Fruit fly (Drosophila melanogaster) whole organism, embryonic: ENCODE data around the gene Prim2.

Source experiments
- ATbp ChIP-seq: fragments of 200-800 bp; sonication (Bioruptor generic); optimal IDR thresholded peaks from 2 replicates; lab custom pipeline; 2017; ENCODE audit warnings: missing biosample characterization, mild to moderate bottlenecking, missing genetic modification characterization, missing genetic modification reagents
- Awh ChIP-seq: fragments of 200-800 bp; sonication (Bioruptor generic); IDR thresholded peaks from 2 replicates; pipeline ENCODE4, ENCODE4 v1.3.6; 2022; ENCODE audit warnings: missing biosample characterization, missing genetic modification characterization
- Bdp1 ChIP-seq: fragments of 200-800 bp; sonication (Bioruptor generic); optimal IDR thresholded peaks from 3 replicates; lab custom pipeline; 2016; ENCODE audit warnings: missing biosample characterization, missing genetic modification characterization
- Bteb2 ChIP-seq: fragments of 200-800 bp; sonication (Bioruptor generic); optimal IDR thresholded peaks from 2 replicates; lab custom pipeline; 2016; ENCODE audit warnings: missing biosample characterization, missing genetic modification characterization
- C15 ChIP-seq: fragments of 200-800 bp; sonication (Bioruptor generic); IDR thresholded peaks from 3 replicates; pipeline ENCODE4 v1.3.6; 2022; ENCODE audit warnings: missing biosample characterization, missing genetic modification characterization
- CG10959 ChIP-seq: fragments of 200-800 bp; sonication (Bioruptor generic); IDR thresholded peaks from 2 replicates; pipeline ENCODE4 v1.3.6; 2022; ENCODE audit warnings: missing biosample characterization, missing genetic modification characterization
- CG13287 ChIP-seq: fragments of 200-800 bp; sonication (Bioruptor generic); IDR thresholded peaks from 2 replicates; pipeline ENCODE4 v1.3.6; 2022; ENCODE audit warnings: missing biosample characterization, missing genetic modification characterization; ENCODE audit not compliant: partially characterized antibody
- CG13775 ChIP-seq: fragments of 200-800 bp; sonication (Bioruptor generic); optimal IDR thresholded peaks from 3 replicates; lab custom pipeline; 2017; ENCODE audit warnings: missing biosample characterization, mild to moderate bottlenecking, missing genetic modification characterization
- CG14050 ChIP-seq: fragments of 200-800 bp; sonication (Bioruptor generic); IDR thresholded peaks from 3 replicates; pipeline ENCODE4 v1.3.6; 2022; ENCODE audit warnings: missing biosample characterization, missing genetic modification characterization
- CG14965 ChIP-seq: fragments of 200-800 bp; sonication (Bioruptor generic); optimal IDR thresholded peaks from 2 replicates; lab custom pipeline; 2016; ENCODE audit warnings: missing biosample characterization, missing genetic modification characterization, borderline replicate concordance
- CG17568 ChIP-seq: fragments of 200-800 bp; sonication (Bioruptor generic); optimal IDR thresholded peaks from 2 replicates; lab custom pipeline; 2018; ENCODE audit warnings: missing biosample characterization, mild to moderate bottlenecking, missing genetic modification characterization, moderate library complexity
- CG17802 ChIP-seq: fragments of 200-800 bp; sonication (Bioruptor generic); optimal IDR thresholded peaks from 2 replicates; lab custom pipeline; 2018; ENCODE audit warnings: missing biosample characterization, mild to moderate bottlenecking, missing genetic modification characterization, moderate library complexity
- CG2120 ChIP-seq: fragments of 200-800 bp; sonication (Bioruptor generic); optimal IDR thresholded peaks from 3 replicates; lab custom pipeline; 2016; ENCODE audit warnings: missing biosample characterization, missing genetic modification characterization
- CG2129 ChIP-seq: fragments of 200-800 bp; sonication (Bioruptor generic); IDR thresholded peaks from 2 replicates; pipeline ENCODE4 v1.3.6; 2022; ENCODE audit warnings: missing biosample characterization, missing genetic modification characterization; ENCODE audit not compliant: partially characterized antibody
- CG31224 ChIP-seq: fragments of 200-800 bp; sonication (Bioruptor generic); IDR thresholded peaks from 2 replicates; pipeline ENCODE4 v1.3.6; 2022; ENCODE audit warnings: missing biosample characterization, missing genetic modification characterization
- CG32532 ChIP-seq: fragments of 200-800 bp; sonication (Bioruptor generic); IDR thresholded peaks from 2 replicates; pipeline ENCODE4 v1.3.6; 2022; ENCODE audit warnings: missing biosample characterization, missing genetic modification characterization
- CG34422 ChIP-seq: fragments of 200-800 bp; sonication (Bioruptor generic); IDR thresholded peaks from 3 replicates; pipeline ENCODE4 v1.3.6; 2022; ENCODE audit warnings: missing biosample characterization, missing genetic modification characterization
- CG4424 ChIP-seq: fragments of 200-800 bp; sonication (Bioruptor generic); optimal IDR thresholded peaks from 3 replicates; lab custom pipeline; 2016; ENCODE audit warnings: missing biosample characterization, missing genetic modification characterization
- CG4820 ChIP-seq: fragments of 200-800 bp; sonication (Bioruptor generic); optimal IDR thresholded peaks from 3 replicates; lab custom pipeline; 2016; ENCODE audit warnings: missing biosample characterization, missing genetic modification characterization
- CG7839 ChIP-seq: fragments of 200-800 bp; sonication (Bioruptor generic); optimal IDR thresholded peaks from 3 replicates; lab custom pipeline; 2018; ENCODE audit warnings: missing biosample characterization, mild to moderate bottlenecking, missing genetic modification characterization, moderate library complexity
- CG8478 ChIP-seq: fragments of >200 bp; optimal IDR thresholded peaks from 2 replicates; lab custom pipeline; 2018
- CG9437 ChIP-seq: fragments of 200-800 bp; sonication (Bioruptor generic); optimal IDR thresholded peaks from 2 replicates; lab custom pipeline; 2018; ENCODE audit warnings: missing biosample characterization, mild to moderate bottlenecking, missing genetic modification characterization
- Dbx ChIP-seq: fragments of 200-800 bp; sonication (Bioruptor generic); IDR thresholded peaks from 3 replicates; pipeline ENCODE4 v1.3.6; 2022; ENCODE audit warnings: missing biosample characterization, missing genetic modification characterization
- Dfd ChIP-seq, 2 experiments: fragments of >200 bp; optimal IDR thresholded peaks; 2 replicates each; lab custom pipeline; 2017; ENCODE audit warnings: missing biosample characterization in 2 of 2, missing genetic modification characterization in 2 of 2
- Dip2 ChIP-seq: fragments of 200-800 bp; sonication (Bioruptor generic); IDR thresholded peaks from 2 replicates; pipeline ENCODE4 v1.3.6; 2022; ENCODE audit warnings: missing biosample characterization, missing genetic modification characterization
- Dp ChIP-seq: fragments of 200-800 bp; sonication (Bioruptor generic); optimal IDR thresholded peaks from 2 replicates; lab custom pipeline; 2018; ENCODE audit warnings: missing biosample characterization, mild to moderate bottlenecking, missing genetic modification characterization, moderate library complexity
- E2f2 ChIP-seq: fragments of 200-800 bp; sonication (Bioruptor generic); IDR thresholded peaks from 2 replicates; pipeline ENCODE4 v1.3.6; 2022; ENCODE audit warnings: missing biosample characterization, missing genetic modification characterization
- Eip74EF ChIP-seq, 2 experiments: fragments of 200-800 bp in 1 of 2; fragments of >200 bp in 1 of 2; sonication (Bioruptor generic) in 1 of 2; optimal IDR thresholded peaks; 2 replicates each; lab custom pipeline; 2017 to 2019; ENCODE audit warnings: missing biosample characterization in 2 of 2, missing genetic modification characterization in 2 of 2, mild to moderate bottlenecking in 1 of 2, moderate library complexity in 1 of 2
- Elba2 ChIP-seq: fragments of 200-800 bp; sonication (Bioruptor generic); optimal IDR thresholded peaks from 3 replicates; lab custom pipeline; 2016; ENCODE audit warnings: missing biosample characterization, missing genetic modification characterization
- HLHmδ ChIP-seq: fragments of 200-800 bp; sonication (Bioruptor generic); optimal IDR thresholded peaks from 2 replicates; lab custom pipeline; 2018; ENCODE audit warnings: missing biosample characterization, mild to moderate bottlenecking, missing genetic modification characterization, moderate library complexity
- Hey ChIP-seq: fragments of 200-800 bp; sonication (Bioruptor generic); optimal IDR thresholded peaks from 3 replicates; lab custom pipeline; 2018; ENCODE audit warnings: missing biosample characterization, mild to moderate bottlenecking, missing genetic modification characterization
- HmgD ChIP-seq: fragments of 200-800 bp; sonication (Bioruptor generic); optimal IDR thresholded peaks from 3 replicates; lab custom pipeline; 2016; ENCODE audit warnings: missing biosample characterization, missing genetic modification characterization
- Hr39 ChIP-seq: fragments of >200 bp; optimal IDR thresholded peaks from 2 replicates; lab custom pipeline; 2017
- Mad ChIP-seq: fragments of 200-800 bp; sonication (Bioruptor generic); optimal IDR thresholded peaks from 2 replicates; lab custom pipeline; 2016; ENCODE audit warnings: missing biosample characterization, missing genetic modification characterization
- Myb ChIP-seq: fragments of 200-800 bp; sonication (Bioruptor generic); optimal IDR thresholded peaks from 2 replicates; lab custom pipeline; 2016; ENCODE audit warnings: missing biosample characterization, missing genetic modification characterization
- NK7.1 ChIP-seq: fragments of 200-800 bp; sonication (Bioruptor generic); optimal IDR thresholded peaks from 3 replicates; lab custom pipeline; 2016; ENCODE audit warnings: missing biosample characterization, missing genetic modification characterization
- Optix ChIP-seq: fragments of 200-800 bp; sonication (Bioruptor generic); IDR thresholded peaks from 3 replicates; pipeline ENCODE4 v1.3.6; 2022; ENCODE audit warnings: missing biosample characterization, missing genetic modification characterization
- PHDP ChIP-seq: fragments of 200-800 bp; sonication (Bioruptor generic); optimal IDR thresholded peaks from 3 replicates; lab custom pipeline; 2018; ENCODE audit warnings: missing biosample characterization, mild to moderate bottlenecking, missing genetic modification characterization, moderate library complexity
- Ptx1 ChIP-seq: fragments of 200-800 bp; sonication (Bioruptor generic); IDR thresholded peaks from 2 replicates; pipeline ENCODE4 v1.3.6; 2022; ENCODE audit warnings: missing biosample characterization, missing genetic modification characterization
- Rx ChIP-seq: fragments of 200-800 bp; sonication (Bioruptor generic); IDR thresholded peaks from 2 replicates; pipeline ENCODE4 v1.3.6; 2022; ENCODE audit warnings: missing biosample characterization, missing genetic modification characterization
- Side ChIP-seq: fragments of 200-800 bp; sonication (Bioruptor generic); optimal IDR thresholded peaks from 2 replicates; lab custom pipeline; 2016; ENCODE audit warnings: missing biosample characterization, missing genetic modification characterization
- btn ChIP-seq: fragments of 200-800 bp; sonication (Bioruptor generic); optimal IDR thresholded peaks from 2 replicates; lab custom pipeline; 2016; ENCODE audit warnings: missing biosample characterization, missing genetic modification characterization
- cwo ChIP-seq: fragments of 200-800 bp; sonication (Bioruptor generic); optimal IDR thresholded peaks from 3 replicates; lab custom pipeline; 2017; ENCODE audit warnings: missing biosample characterization, missing genetic modification characterization, mild to moderate bottlenecking, moderate library complexity, missing genetic modification reagents
- dan ChIP-seq: fragments of 200-800 bp; sonication (Bioruptor generic); IDR thresholded peaks from 2 replicates; pipeline ENCODE4 v1.3.6; 2022; ENCODE audit warnings: missing biosample characterization, missing genetic modification characterization
- esg ChIP-seq: fragments of 200-800 bp; sonication (Bioruptor generic); conservative IDR thresholded peaks from 2 replicates; pipeline ENCODE4 v1.3.6; 2022; ENCODE audit warnings: missing biosample characterization, missing genetic modification characterization
- fd102C ChIP-seq: fragments of 200-800 bp; sonication (Bioruptor generic); optimal IDR thresholded peaks from 2 replicates; lab custom pipeline; 2018; ENCODE audit warnings: missing biosample characterization, mild to moderate bottlenecking, missing genetic modification characterization, moderate library complexity
- p53 ChIP-seq: fragments of 200-800 bp; sonication (Bioruptor generic); optimal IDR thresholded peaks from 2 replicates; lab custom pipeline; 2016; ENCODE audit warnings: missing biosample characterization, missing genetic modification characterization
- phol ChIP-seq: fragments of 200-800 bp; sonication (Bioruptor generic); optimal IDR thresholded peaks from 3 replicates; lab custom pipeline; 2018; ENCODE audit warnings: missing biosample characterization, mild to moderate bottlenecking, missing genetic modification characterization, moderate library complexity
- rib ChIP-seq: fragments of 200-800 bp; sonication (Bioruptor generic); IDR thresholded peaks from 2 replicates; pipeline ENCODE4 v1.3.6; 2022; ENCODE audit warnings: missing biosample characterization, missing genetic modification characterization
- salm ChIP-seq: fragments of 200-800 bp; sonication (Bioruptor generic); optimal IDR thresholded peaks from 2 replicates; lab custom pipeline; 2018; ENCODE audit warnings: missing biosample characterization, mild to moderate bottlenecking, missing genetic modification characterization
- sc ChIP-seq, 3 experiments: fragments of >200 bp in 2 of 3; fragments of 200-800 bp in 1 of 3; sonication (Bioruptor generic) in 1 of 3; optimal IDR thresholded peaks; 2 replicates in 2 of 3; 3 replicates in 1 of 3; lab custom pipeline; 2017; ENCODE audit warnings: mild to moderate bottlenecking in 1 of 3, missing biosample characterization in 1 of 3, missing genetic modification characterization in 1 of 3, missing genetic modification reagents in 1 of 3
- sug ChIP-seq: fragments of 200-800 bp; optimal IDR thresholded peaks from 2 replicates; lab custom pipeline; 2019; ENCODE audit warnings: missing biosample characterization, mild to moderate bottlenecking, missing genetic modification characterization, moderate library complexity

The Prim2 gene

dm6 chr3L:20393357-20393756 is 32.0 kb upstream of the Prim2 start, which contains the start of gene CG33969 (continued):
- TF ChIP-seq CG14965 (GFP tag; lab: Kevin White, UChicago) (no peak), esg (GFP tag; lab: Robert Waterston, UW) (no peak), C15 (GFP tag; lab: Robert Waterston, UW) (no peak), sc (optimal IDR thresholded peaks at IDR 0.05; lab: Kevin White, UChicago) (no peak), sc (GFP tag; optimal IDR thresholded peaks at IDR 0.05; lab: Kevin White, UChicago) (no peak), Side (GFP tag; lab: Kevin White, UChicago) (no peak), CG9437 (GFP tag; lab: Kevin White, UChicago) (peak; percentile 58), HmgD (GFP tag; lab: Kevin White, UChicago) (no peak), Dfd (GFP tag; optimal IDR thresholded peaks at IDR 0.05; lab: Kevin White, UChicago) (no peak), Ptx1 (GFP tag; lab: Robert Waterston, UW) (no peak), Elba2 (no peak), CG17568 (GFP tag; lab: Kevin White, UChicago) (no peak), Bteb2 (no peak), cwo (GFP tag; lab: Kevin White, UChicago) (no peak), Dp (GFP tag; lab: Kevin White, UChicago) (peak; percentile 44), HLHmδ (GFP tag; lab: Kevin White, UChicago) (no peak), Myb (peak; percentile 96), CG4424 (GFP tag; lab: Kevin White, UChicago) (no peak), Dip2 (GFP tag; lab: Robert Waterston, UW) (no peak), p53 (GFP tag; lab: Kevin White, UChicago) (no peak), ATbp (no peak), fd102C (no peak), salm (no peak), CG7839 (tag; lab: Kevin White, UChicago) (no peak), PHDP (tag; lab: Kevin White, UChicago) (no peak), btn (GFP tag; lab: Kevin White, UChicago) (no peak), Optix (GFP tag; lab: Robert Waterston, UW) (0 out of 3 replicates have a peak, but pooled peaks have one; percentile 23), CG2120 (GFP tag; lab: Kevin White, UChicago) (peak; percentile 16), CG2129 (no peak), Mad (no peak), Hey (tag; lab: Kevin White, UChicago) (no peak), CG31224 (no peak), CG17802 (tag; lab: Kevin White, UChicago) (no peak), rib (GFP tag; lab: Robert Waterston, UW) (no peak), sug (tag; lab: Kevin White, UChicago) (peak; percentile 2), CG14050 (GFP tag; lab: Robert Waterston, UW) (no peak), Hr39 (lab: Kevin White, UChicago) (no peak), Eip74EF (GFP tag; optimal IDR thresholded peaks at IDR 0.05; lab: Kevin White, UChicago) (no peak), Awh (GFP tag; lab: Robert Waterston, UW) (no peak), CG13775 (GFP tag; lab: Kevin White, UChicago) (no peak), CG13287 (GFP tag; lab: Robert Waterston, UW) (peak; percentile 58), CG8478 (no peak), phol (tag; lab: Kevin White, UChicago) (no peak), E2f2 (GFP tag; lab: Robert Waterston, UW) (peak; percentile 37; the same call in 1 of the 2 replicates), CG34422 (GFP tag; lab: Robert Waterston, UW) (no peak), NK7.1 (GFP tag; lab: Kevin White, UChicago) (no peak), CG10959 (GFP tag; lab: Robert Waterston, UW) (no peak), CG32532 (GFP tag; lab: Robert Waterston, UW) (no peak), Bdp1 (GFP tag; lab: Kevin White, UChicago) (no peak), Dbx (GFP tag; lab: Robert Waterston, UW) (no peak), CG4820 (GFP tag; lab: Kevin White, UChicago) (no peak), dan (no peak), Rx (GFP tag; lab: Robert Waterston, UW) (no peak)
